Worm (Caenorhabditis elegans): Measurements from ENCODE around the gene idpc-4.

DNA sequence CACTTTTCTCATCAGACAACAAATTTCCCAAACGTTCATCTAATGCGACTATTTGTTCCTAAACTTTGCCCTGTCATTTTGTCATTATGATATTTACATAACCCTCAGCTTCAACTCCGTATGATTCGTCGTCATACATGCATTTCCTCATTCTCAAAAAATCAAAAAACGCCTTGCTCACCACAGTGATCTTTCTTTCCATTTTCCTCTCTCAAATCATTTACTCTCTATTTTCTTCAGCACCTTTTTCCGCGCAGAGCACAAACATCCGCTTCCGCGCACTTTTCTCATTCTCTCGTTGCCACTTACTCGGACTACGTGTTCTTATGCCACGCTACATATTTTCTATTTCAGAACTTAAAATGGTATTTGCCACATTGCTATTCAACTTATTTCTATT, 48.2 kb upstream of the idpc-4 start, which contains the start of gene F25B3.2:
- TF ChIP-seq flt-1 (GFP tag; IDR thresholded peaks at IDR 0.05) (no peak), T22C8.4 (GFP tag; IDR thresholded peaks at IDR 0.05) (no peak)

All from whole organism, midembryonic.